Fruit fly (Drosophila melanogaster) whole organism, prepupa: ENCODE results near the gene TTLL5.

ENCODE experiments used
- CG10631 ChIP-seq: fragments of 200-800 bp; sonication (Bioruptor generic); optimal IDR thresholded peaks from 2 replicates; lab custom pipeline; 2016; ENCODE audit warnings: missing biosample characterization, missing genetic modification characterization
- CG10669 ChIP-seq: fragments of 200-800 bp; sonication (Bioruptor generic); optimal IDR thresholded peaks from 3 replicates; lab custom pipeline; 2018; ENCODE audit warnings: missing biosample characterization, mild to moderate bottlenecking, missing genetic modification characterization, moderate library complexity
- CG11294 ChIP-seq: fragments of 200-800 bp; sonication (Bioruptor generic); IDR thresholded peaks from 2 replicates; pipeline ENCODE4 v1.3.6; 2022; ENCODE audit warnings: missing biosample characterization, missing genetic modification characterization
- CG15336 ChIP-seq: fragments of 200-800 bp; sonication (Bioruptor generic); IDR thresholded peaks from 2 replicates; pipeline ENCODE4 v1.3.6; 2022; ENCODE audit warnings: missing biosample characterization, missing genetic modification characterization
- CG16779 ChIP-seq: fragments of 200-800 bp; sonication (Bioruptor generic); optimal IDR thresholded peaks from 3 replicates; lab custom pipeline; 2017; ENCODE audit warnings: missing biosample characterization, mild to moderate bottlenecking, missing genetic modification characterization
- CG3032 ChIP-seq: fragments of 200-800 bp; optimal IDR thresholded peaks from 2 replicates; lab custom pipeline; 2019; ENCODE audit warnings: missing biosample characterization, mild to moderate bottlenecking, missing genetic modification characterization, moderate library complexity
- CG32006 ChIP-seq: fragments of 200-800 bp; sonication (Bioruptor generic); optimal IDR thresholded peaks from 3 replicates; lab custom pipeline; 2017; ENCODE audit warnings: missing biosample characterization, mild to moderate bottlenecking, missing genetic modification characterization
- CG34406 ChIP-seq: fragments of 200-800 bp; sonication (Bioruptor generic); optimal IDR thresholded peaks from 3 replicates; lab custom pipeline; 2016; ENCODE audit warnings: missing biosample characterization, missing genetic modification characterization
- CG3919 ChIP-seq: fragments of 200-800 bp; sonication (Bioruptor generic); optimal IDR thresholded peaks from 3 replicates; lab custom pipeline; 2016; ENCODE audit warnings: missing biosample characterization, missing genetic modification characterization
- CG6163 ChIP-seq: fragments of 200-800 bp; sonication (Bioruptor generic); IDR thresholded peaks from 3 replicates; pipeline ENCODE4 v1.3.6; 2022; ENCODE audit warnings: missing biosample characterization, missing genetic modification characterization
- CG6276 ChIP-seq: fragments of 200-800 bp; sonication (Bioruptor generic); optimal IDR thresholded peaks from 2 replicates; lab custom pipeline; 2017; ENCODE audit warnings: missing biosample characterization, mild to moderate bottlenecking, missing genetic modification characterization
- CG6792 ChIP-seq: fragments of 200-800 bp; sonication (Bioruptor generic); optimal IDR thresholded peaks from 3 replicates; lab custom pipeline; 2016; ENCODE audit warnings: missing biosample characterization, missing genetic modification characterization
- CG6854 ChIP-seq: fragments of 200-800 bp; sonication (Bioruptor generic); optimal IDR thresholded peaks from 2 replicates; lab custom pipeline; 2017; ENCODE audit warnings: missing biosample characterization, mild to moderate bottlenecking, missing genetic modification characterization
- CG7368 ChIP-seq: fragments of 200-800 bp; sonication (Bioruptor generic); optimal IDR thresholded peaks from 3 replicates; lab custom pipeline; 2016; ENCODE audit warnings: missing biosample characterization, missing genetic modification characterization
- CG8119 ChIP-seq: fragments of 200-800 bp; sonication (Bioruptor generic); IDR thresholded peaks from 3 replicates; pipeline ENCODE4 v1.3.6; 2022; ENCODE audit warnings: missing biosample characterization, missing genetic modification characterization
- CG8632 ChIP-seq: fragments of 200-800 bp; sonication (Bioruptor generic); optimal IDR thresholded peaks from 3 replicates; lab custom pipeline; 2016; ENCODE audit warnings: missing biosample characterization, missing genetic modification characterization
- CG9139 ChIP-seq: fragments of 200-800 bp; sonication (Bioruptor generic); optimal IDR thresholded peaks from 3 replicates; lab custom pipeline; 2017; ENCODE audit warnings: missing biosample characterization, mild to moderate bottlenecking, missing genetic modification characterization
- Eip75B ChIP-seq: fragments of 200-800 bp; sonication (Bioruptor generic); optimal IDR thresholded peaks from 3 replicates; lab custom pipeline; 2016; ENCODE audit warnings: missing biosample characterization, missing genetic modification characterization
- Ets21C ChIP-seq: fragments of 200-800 bp; sonication (Bioruptor generic); optimal IDR thresholded peaks from 3 replicates; lab custom pipeline; 2016; ENCODE audit warnings: missing biosample characterization, missing genetic modification characterization
- Ets96B ChIP-seq: fragments of 200-800 bp; optimal IDR thresholded peaks from 2 replicates; lab custom pipeline; 2019; ENCODE audit warnings: missing biosample characterization, mild to moderate bottlenecking, missing genetic modification characterization, moderate library complexity
- Gug ChIP-seq: fragments of 200-800 bp; sonication (Bioruptor generic); IDR thresholded peaks from 2 replicates; pipeline ENCODE4 v1.3.6; 2022; ENCODE audit warnings: missing biosample characterization, missing genetic modification characterization
- Hr38 ChIP-seq: sonication (Bioruptor generic); optimal IDR thresholded peaks from 2 replicates; lab custom pipeline; 2016; ENCODE audit warnings: missing biosample characterization, missing genetic modification characterization
- Hr39 ChIP-seq: fragments of 200-800 bp; sonication (Bioruptor generic); optimal IDR thresholded peaks from 2 replicates; lab custom pipeline; 2016; ENCODE audit warnings: missing biosample characterization, missing genetic modification characterization
- Hr4 ChIP-seq: fragments of 200-800 bp; sonication (Bioruptor generic); optimal IDR thresholded peaks from 3 replicates; lab custom pipeline; 2016; ENCODE audit warnings: missing biosample characterization, missing genetic modification characterization
- Sox14 ChIP-seq: fragments of 200-800 bp; sonication (Bioruptor generic); optimal IDR thresholded peaks from 3 replicates; lab custom pipeline; 2016; ENCODE audit warnings: missing biosample characterization, missing genetic modification characterization
- achi ChIP-seq: fragments of 200-800 bp; sonication (Bioruptor generic); optimal IDR thresholded peaks from 3 replicates; lab custom pipeline; 2016; ENCODE audit warnings: missing biosample characterization, missing genetic modification characterization
- acj6 ChIP-seq: fragments of 200-800 bp; sonication (Bioruptor generic); optimal IDR thresholded peaks from 3 replicates; lab custom pipeline; 2016; ENCODE audit warnings: missing biosample characterization, missing genetic modification characterization
- cyc ChIP-seq: fragments of 200-800 bp; sonication (Bioruptor generic); optimal IDR thresholded peaks from 3 replicates; lab custom pipeline; 2016; ENCODE audit warnings: missing biosample characterization, missing genetic modification characterization
- dac ChIP-seq: fragments of 200-800 bp; sonication (Bioruptor generic); optimal IDR thresholded peaks from 2 replicates; lab custom pipeline; 2017; ENCODE audit warnings: missing biosample characterization, mild to moderate bottlenecking, missing genetic modification characterization
- dsx ChIP-seq: fragments of 200-800 bp; optimal IDR thresholded peaks from 3 replicates; lab custom pipeline; 2019; ENCODE audit warnings: missing biosample characterization, mild to moderate bottlenecking, missing genetic modification characterization, moderate library complexity; ENCODE audit not compliant: poor library complexity, severe bottlenecking
- fkh ChIP-seq: fragments of 200-800 bp; sonication (Bioruptor generic); optimal IDR thresholded peaks from 3 replicates; lab custom pipeline; 2017; ENCODE audit warnings: missing biosample characterization, mild to moderate bottlenecking, missing genetic modification characterization, moderate library complexity
- salr ChIP-seq, 2 experiments: fragments of 200-800 bp; sonication (Bioruptor generic); optimal IDR thresholded peaks; 3 replicates each; lab custom pipeline; 2016 to 2018; ENCODE audit warnings: missing biosample characterization in 2 of 2, missing genetic modification characterization in 2 of 2, mild to moderate bottlenecking in 1 of 2
- spab ChIP-seq: fragments of 200-800 bp; sonication (Bioruptor generic); optimal IDR thresholded peaks from 2 replicates; lab custom pipeline; 2017; ENCODE audit warnings: missing biosample characterization, mild to moderate bottlenecking, missing genetic modification characterization, missing genetic modification reagents
- ss ChIP-seq, 2 experiments: fragments of 200-800 bp; sonication (Bioruptor generic); optimal IDR thresholded peaks; 2 replicates in 1 of 2; 3 replicates in 1 of 2; lab custom pipeline; 2017 to 2018; ENCODE audit warnings: mild to moderate bottlenecking in 2 of 2, missing biosample characterization in 2 of 2, missing genetic modification characterization in 2 of 2, moderate library complexity in 1 of 2
- svp ChIP-seq: fragments of 200-800 bp; sonication (Bioruptor generic); peaks from one replicate; lab custom pipeline; 2016; ENCODE audit warnings: missing biosample characterization, missing genetic modification characterization
- vri ChIP-seq: fragments of 200-800 bp; sonication (Bioruptor generic); optimal IDR thresholded peaks from 3 replicates; lab custom pipeline; 2016; ENCODE audit warnings: missing biosample characterization, mild to moderate bottlenecking, missing genetic modification characterization

The TTLL5 gene

dm6 chr3R:25069569-25069968 is 53.2 kb downstream of the TTLL5 start, which contains the start of the genes Stt3B and CG11839 (continued):
- TF ChIP-seq Gug (no peak), CG3919 (GFP tag; lab: Kevin White, UChicago) (no peak), ss (GFP tag; optimal IDR thresholded peaks at IDR 0.05; lab: Kevin White, UChicago) (no peak), Eip75B (GFP tag; lab: Kevin White, UChicago) (no peak), Hr39 (GFP tag; lab: Kevin White, UChicago) (no peak), CG15336 (GFP tag; lab: Robert Waterston, UW) (peak; percentile 48; the same call in 1 of the 2 replicates), CG6854 (GFP tag; lab: Kevin White, UChicago) (no peak), Hr38 (GFP tag; lab: Kevin White, UChicago) (peak; percentile 10), CG6276 (GFP tag; lab: Kevin White, UChicago) (no peak), CG10631 (GFP tag; lab: Kevin White, UChicago) (peak; percentile 72), cyc (GFP tag; lab: Kevin White, UChicago) (peak; percentile 79), svp (GFP tag; lab: Kevin White, UChicago) (no peak), CG6163 (GFP tag; lab: Robert Waterston, UW) (no peak), CG8632 (GFP tag; lab: Kevin White, UChicago) (peak; percentile 43), achi (GFP tag; lab: Kevin White, UChicago) (no peak), spab (GFP tag; lab: Kevin White, UChicago) (no peak), CG6792 (GFP tag; lab: Kevin White, UChicago) (no peak), CG8119 (GFP tag; lab: Robert Waterston, UW) (no peak), salr (GFP tag; optimal IDR thresholded peaks at IDR 0.05; lab: Kevin White, UChicago) (no peak), Sox14 (no peak), CG3032 (tag; lab: Kevin White, UChicago) (peak; percentile 67), acj6 (GFP tag; lab: Kevin White, UChicago) (no peak)
- TF ChIP-seq, all 60 proteins: peak for 13

- TF ChIP-seq Hr4 (GFP tag; lab: Kevin White, UChicago) (no peak), CG16779 (tag; lab: Kevin White, UChicago) (no peak), dac (GFP tag; lab: Kevin White, UChicago) (no peak), vri (GFP tag; lab: Kevin White, UChicago) (no peak), CG32006 (GFP tag; lab: Kevin White, UChicago) (no peak), CG11294 (GFP tag; lab: Robert Waterston, UW) (no peak), dsx (GFP tag; lab: Kevin White, UChicago) (no peak), CG10669 (no peak), Ets96B (no peak), Ets21C (GFP tag; lab: Kevin White, UChicago) (no peak), CG34406 (GFP tag; lab: Kevin White, UChicago) (no peak), CG9139 (GFP tag; lab: Kevin White, UChicago) (no peak), CG7368 (no peak)
Observed at dm6 chr3R:25066856-25067255, 55.9 kb downstream of the TTLL5 start.

dm6 chr3R:25064907-25065841 is 57.5 kb downstream of the TTLL5 start, which contains the start of the genes veli and PQBP1:
veli (minus strand) TSS chr3R:25065591.
PQBP1 (plus strand) TSS chr3R:25065791.
- no peak for TF ChIP-seq achi (GFP tag; lab: Kevin White, UChicago)
- TF ChIP-seq fkh (GFP tag; lab: Kevin White, UChicago), result peak; percentile 45
